Worm (Caenorhabditis elegans) whole organism, L1 larva: ENCODE data around the gene nhr-267.

Experiments used
- fos-1 ChIP-seq: fragments of 150-350 bp; optimal IDR thresholded peaks from 2 replicates; lab custom pipeline; 2014; ENCODE audit warnings: missing biosample characterization, missing genetic modification characterization
- nhr-237 ChIP-seq: fragments of 150-350 bp; optimal IDR thresholded peaks from 2 replicates; lab custom pipeline; 2014; ENCODE audit warnings: missing biosample characterization, missing genetic modification characterization

DNA sequence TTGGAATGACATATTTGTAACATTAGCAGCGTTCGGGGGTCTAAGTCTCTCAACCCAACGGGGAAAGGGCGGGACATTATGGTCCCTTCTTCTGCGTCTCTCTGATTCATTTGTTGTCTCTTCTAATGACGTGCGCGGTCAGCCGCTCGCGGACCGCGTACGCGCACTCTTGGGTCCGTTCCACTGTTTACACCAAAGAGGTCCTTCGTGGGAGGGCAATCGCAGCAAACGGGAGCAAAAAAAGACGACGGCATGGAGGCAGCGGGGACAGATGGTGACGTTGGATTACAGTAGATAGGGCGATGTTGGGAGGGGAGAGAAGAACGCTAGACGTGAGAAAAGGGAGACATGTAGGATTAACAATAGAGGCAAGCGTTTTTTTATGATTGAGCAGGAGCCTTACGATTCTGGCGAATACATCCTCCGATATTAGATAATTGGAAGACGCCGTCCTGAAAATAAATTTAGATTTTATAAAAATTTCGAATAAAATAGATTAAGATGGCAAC is 22.3 kb downstream of the nhr-267 start, which contains the start of gene flh-1:
- TF ChIP-seq fos-1, result no peak
- no peak for TF ChIP-seq nhr-237 (tag; lab: Kevin White, UChicago)
